Fruit fly (Drosophila melanogaster): ENCODE results near the gene pn.

DNA sequence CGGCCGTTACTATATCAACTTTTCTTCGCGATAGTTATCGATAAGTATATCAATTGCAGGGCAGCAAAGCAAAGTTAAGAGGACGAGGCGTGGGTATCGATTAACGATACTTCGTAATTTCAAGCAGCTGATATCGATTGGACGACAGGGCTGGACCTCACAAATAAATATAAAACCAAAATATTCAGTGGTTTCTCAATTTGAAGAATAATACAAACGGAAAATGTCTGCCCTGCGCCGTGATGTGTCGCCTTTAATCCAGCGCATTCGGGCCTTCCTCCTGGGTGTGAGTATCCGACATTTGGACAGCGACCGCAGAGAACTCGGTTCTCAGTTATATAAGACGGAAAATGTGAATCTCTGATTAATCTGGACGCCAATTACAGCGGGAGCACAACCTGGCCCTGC is 8.6 kb upstream of the pn start, which contains the start of gene ND-B14.5A:
- TF ChIP-seq topi (GFP tag; optimal IDR thresholded peaks at IDR 0.05) (no peak), CG34406 (GFP tag; optimal IDR thresholded peaks at IDR 0.05) (no peak), salr (GFP tag; optimal IDR thresholded peaks at IDR 0.05) (no peak), CG31627 (GFP tag; optimal IDR thresholded peaks at IDR 0.05) (no peak), fkh (GFP tag; optimal IDR thresholded peaks at IDR 0.05) (no peak), achi (GFP tag; optimal IDR thresholded peaks at IDR 0.05) (no peak), CG8632 (GFP tag; optimal IDR thresholded peaks at IDR 0.05) (no peak), Gug (GFP tag; IDR thresholded peaks at IDR 0.05) (no peak)

Data from whole organism, prepupa.